Worm (Caenorhabditis elegans) whole organism, L3 larva: ENCODE measurements around the gene Y53G8B.2.

Experiments used
- R02D3.7 ChIP-seq: fragments of 150-350 bp; optimal IDR thresholded peaks from 2 replicates; lab custom pipeline; 2014; ENCODE audit warnings: missing biosample characterization, missing genetic modification characterization
- ZK546.5 ChIP-seq: sonication (generic microtip); optimal IDR thresholded peaks from 2 replicates; lab custom pipeline; 2017; ENCODE audit warnings: missing biosample characterization, missing genetic modification characterization
- aly-2 ChIP-seq: fragments of 150-350 bp; optimal IDR thresholded peaks from 2 replicates; lab custom pipeline; 2014; ENCODE audit warnings: missing biosample characterization, missing genetic modification characterization
- ama-1 ChIP-seq: fragments of 150-350 bp; optimal IDR thresholded peaks from 2 replicates; lab custom pipeline; 2018
- ceh-16 ChIP-seq: sonication (generic microtip); optimal IDR thresholded peaks from 2 replicates; lab custom pipeline; 2017; ENCODE audit warnings: missing biosample characterization, missing genetic modification characterization
- ceh-28 ChIP-seq: fragments of 150-350 bp; optimal IDR thresholded peaks from 2 replicates; lab custom pipeline; 2014; ENCODE audit warnings: missing biosample characterization, missing genetic modification reagents, missing genetic modification characterization
- ceh-82 ChIP-seq: fragments of 150-350 bp; optimal IDR thresholded peaks from 2 replicates; lab custom pipeline; 2014; ENCODE audit warnings: missing biosample characterization, missing genetic modification characterization
- ceh-9 ChIP-seq: sonication (generic microtip); optimal IDR thresholded peaks from 2 replicates; lab custom pipeline; 2018; ENCODE audit warnings: missing biosample characterization, missing genetic modification characterization
- daf-12 ChIP-seq: fragments of 150-350 bp; optimal IDR thresholded peaks from 2 replicates; lab custom pipeline; 2014; ENCODE audit warnings: missing biosample characterization, missing genetic modification reagents, missing genetic modification characterization
- egl-27 ChIP-seq: sonication (generic microtip); optimal IDR thresholded peaks from 4 replicates; lab custom pipeline; 2017; ENCODE audit warnings: missing biosample characterization, missing genetic modification reagents, missing genetic modification characterization
- egl-5 ChIP-seq: fragments of 150-350 bp; optimal IDR thresholded peaks from 2 replicates; lab custom pipeline; 2017; ENCODE audit warnings: missing biosample characterization, missing genetic modification reagents, missing genetic modification characterization, inconsistent platforms
- elt-1 ChIP-seq: fragments of 150-350 bp; optimal IDR thresholded peaks from 2 replicates; lab custom pipeline; 2014; ENCODE audit warnings: missing biosample characterization, missing genetic modification characterization
- elt-2 ChIP-seq: sonication (generic microtip); optimal IDR thresholded peaks from 2 replicates; lab custom pipeline; 2016; ENCODE audit warnings: missing genetic modification reagents, mild to moderate bottlenecking, missing genetic modification characterization, missing compliant biosample characterization
- elt-3 ChIP-seq, 3 experiments: fragments of 150-350 bp in 1 of 3; sonication (generic microtip) in 2 of 3; optimal IDR thresholded peaks; 2 replicates in 2 of 3; 4 replicates in 1 of 3; lab custom pipeline; 2014 to 2017; ENCODE audit warnings: missing biosample characterization in 3 of 3, missing genetic modification characterization in 3 of 3
- fkh-10 ChIP-seq: sonication (generic microtip); optimal IDR thresholded peaks from 2 replicates; lab custom pipeline; 2017; ENCODE audit warnings: missing biosample characterization, missing genetic modification reagents, missing genetic modification characterization
- fkh-2 ChIP-seq: fragments of 150-350 bp; optimal IDR thresholded peaks from 2 replicates; lab custom pipeline; 2014; ENCODE audit warnings: missing biosample characterization, missing genetic modification reagents, missing genetic modification characterization
- fos-1 ChIP-seq: fragments of 150-350 bp; optimal IDR thresholded peaks from 2 replicates; lab custom pipeline; 2014; ENCODE audit warnings: missing biosample characterization, missing genetic modification characterization
- hmg-11 ChIP-seq: sonication (generic microtip); optimal IDR thresholded peaks from 2 replicates; lab custom pipeline; 2016; ENCODE audit warnings: missing genetic modification characterization, missing compliant biosample characterization
- jun-1 ChIP-seq: fragments of 150-350 bp; optimal IDR thresholded peaks from 2 replicates; lab custom pipeline; 2014; ENCODE audit warnings: missing biosample characterization, missing genetic modification reagents, missing genetic modification characterization
- lin-15B ChIP-seq: fragments of 150-350 bp; optimal IDR thresholded peaks from 2 replicates; lab custom pipeline; 2014; ENCODE audit warnings: missing biosample characterization, missing genetic modification characterization
- lin-39 ChIP-seq: fragments of 150-350 bp; optimal IDR thresholded peaks from 2 replicates; lab custom pipeline; 2018; ENCODE audit warnings: missing biosample characterization, missing genetic modification reagents, missing genetic modification characterization
- lsy-12 ChIP-seq: sonication (generic microtip); optimal IDR thresholded peaks from 2 replicates; lab custom pipeline; 2016; ENCODE audit warnings: mild to moderate bottlenecking, missing genetic modification characterization, missing compliant biosample characterization
- mdl-1 ChIP-seq: fragments of 150-350 bp; optimal IDR thresholded peaks from 2 replicates; lab custom pipeline; 2014; ENCODE audit warnings: missing biosample characterization, missing genetic modification characterization
- mml-1 ChIP-seq: fragments of 150-350 bp; sonication (generic microtip); optimal IDR thresholded peaks from 3 replicates; lab custom pipeline; 2014; ENCODE audit warnings: missing biosample characterization, missing genetic modification characterization
- nfya-1 ChIP-seq: sonication (generic microtip); optimal IDR thresholded peaks from 2 replicates; lab custom pipeline; 2017; ENCODE audit warnings: missing genetic modification characterization, mild to moderate bottlenecking, missing compliant biosample characterization, antibody characterized with exemption, moderate library complexity; ENCODE audit not compliant: insufficient read depth
- nhr-11 ChIP-seq: fragments of 150-350 bp; optimal IDR thresholded peaks from 2 replicates; lab custom pipeline; 2014; ENCODE audit warnings: missing biosample characterization, missing genetic modification characterization
- nhr-12 ChIP-seq: fragments of 150-350 bp; optimal IDR thresholded peaks from 2 replicates; lab custom pipeline; 2014; ENCODE audit warnings: missing biosample characterization, missing genetic modification characterization
- nhr-23 ChIP-seq: fragments of 150-350 bp; optimal IDR thresholded peaks from 2 replicates; lab custom pipeline; 2014; ENCODE audit warnings: missing biosample characterization, missing genetic modification reagents, missing genetic modification characterization
- nhr-237 ChIP-seq: fragments of 150-350 bp; optimal IDR thresholded peaks from 2 replicates; lab custom pipeline; 2014; ENCODE audit warnings: missing biosample characterization, missing genetic modification characterization
- nhr-25 ChIP-seq: sonication (generic microtip); optimal IDR thresholded peaks from 2 replicates; lab custom pipeline; 2017; ENCODE audit warnings: missing biosample characterization, missing genetic modification characterization
- nhr-28 ChIP-seq: fragments of 150-350 bp; optimal IDR thresholded peaks from 2 replicates; lab custom pipeline; 2014; ENCODE audit warnings: missing biosample characterization, missing genetic modification characterization
- nhr-43 ChIP-seq: sonication (generic microtip); optimal IDR thresholded peaks from 2 replicates; lab custom pipeline; 2016; ENCODE audit warnings: mild to moderate bottlenecking, missing genetic modification characterization, missing compliant biosample characterization; ENCODE audit not compliant: poor library complexity, severe bottlenecking
- nhr-67 ChIP-seq: fragments of 150-350 bp; optimal IDR thresholded peaks from 2 replicates; lab custom pipeline; 2014; ENCODE audit warnings: missing biosample characterization, missing genetic modification characterization
- nhr-76 ChIP-seq: fragments of 150-350 bp; sonication (generic microtip); optimal IDR thresholded peaks from 5 replicates; lab custom pipeline; 2014; ENCODE audit warnings: missing biosample characterization, missing genetic modification characterization
- nhr-77 ChIP-seq: fragments of 150-350 bp; optimal IDR thresholded peaks from 2 replicates; lab custom pipeline; 2014; ENCODE audit warnings: missing biosample characterization, missing genetic modification characterization
- pha-4 ChIP-seq: fragments of 150-350 bp; optimal IDR thresholded peaks from 2 replicates; lab custom pipeline; 2014; ENCODE audit warnings: missing biosample characterization, missing genetic modification reagents, missing genetic modification characterization
- pqm-1 ChIP-seq: fragments of 150-350 bp; optimal IDR thresholded peaks from 2 replicates; lab custom pipeline; 2017; ENCODE audit warnings: missing biosample characterization, missing genetic modification characterization, inconsistent platforms
- sea-2 ChIP-seq: fragments of 150-350 bp; sonication (generic microtip); optimal IDR thresholded peaks from 4 replicates; lab custom pipeline; 2014; ENCODE audit warnings: missing biosample characterization, missing genetic modification reagents, missing genetic modification characterization
- skn-1 ChIP-seq: fragments of 150-350 bp; optimal IDR thresholded peaks from 2 replicates; lab custom pipeline; 2014; ENCODE audit warnings: missing biosample characterization, missing genetic modification characterization
- snpc-4 ChIP-seq: fragments of 150-350 bp; optimal IDR thresholded peaks from 2 replicates; lab custom pipeline; 2014; ENCODE audit warnings: missing biosample characterization, missing genetic modification characterization
- tbx-2 ChIP-seq: sonication (generic microtip); optimal IDR thresholded peaks from 2 replicates; lab custom pipeline; 2016; ENCODE audit warnings: mild to moderate bottlenecking, missing genetic modification characterization, missing compliant biosample characterization
- unc-39 ChIP-seq: sonication (generic microtip); optimal IDR thresholded peaks from 4 replicates; lab custom pipeline; 2017; ENCODE audit warnings: missing biosample characterization, missing genetic modification characterization
- unc-62 ChIP-seq: fragments of 150-350 bp; sonication (generic microtip); optimal IDR thresholded peaks from 4 replicates; lab custom pipeline; 2014; ENCODE audit warnings: missing biosample characterization, missing genetic modification reagents, missing genetic modification characterization
- zag-1 ChIP-seq: fragments of 150-350 bp; optimal IDR thresholded peaks from 2 replicates; lab custom pipeline; 2014; ENCODE audit warnings: missing biosample characterization, missing genetic modification characterization
- ztf-11 ChIP-seq: fragments of 150-350 bp; optimal IDR thresholded peaks from 2 replicates; lab custom pipeline; 2014; ENCODE audit warnings: missing biosample characterization, missing genetic modification characterization
- ztf-4 ChIP-seq: fragments of 150-350 bp; optimal IDR thresholded peaks from 2 replicates; lab custom pipeline; 2014; ENCODE audit warnings: missing biosample characterization, missing genetic modification characterization

Gene Y53G8B.2

ce11 chrIII:3067909-3068455 is 35.8 kb downstream of the Y53G8B.2 start, which contains the start of gene ubl-1:
TSS of gene ubl-1 (plus strand) at chrIII:3068310.
- TF ChIP-seq nhr-12 (tag; lab: Kevin White, UChicago) (no peak), ceh-82 (tag; lab: Kevin White, UChicago) (peak; percentile 46), ceh-16 (tag; lab: Kevin White, UChicago) (no peak), unc-62 (GFP tag; lab: Kevin White, UChicago) (no peak), nhr-23 (peak; percentile 93), nhr-11 (tag; lab: Kevin White, UChicago) (peak; percentile 41), nhr-67 (tag; lab: Kevin White, UChicago) (no peak), aly-2 (no peak), unc-39 (tag; lab: Kevin White, UChicago) (no peak), tbx-2 (tag; lab: Kevin White, UChicago) (no peak), ceh-9 (tag; lab: Kevin White, UChicago) (no peak), skn-1 (tag; lab: Kevin White, UChicago) (peak; percentile 69), lsy-12 (peak; percentile 55), ztf-4 (tag; lab: Kevin White, UChicago) (peak; percentile 17), fos-1 (no peak), nhr-25 (tag; lab: Kevin White, UChicago) (peak; percentile 88), lin-15B (tag; lab: Kevin White, UChicago) (peak; percentile 98), nfya-1 (tag; lab: Kevin White, UChicago) (peak; percentile 97), R02D3.7 (peak; percentile 81), elt-1 (tag; lab: Kevin White, UChicago) (peak; percentile 45), daf-12 (tag; lab: Kevin White, UChicago) (no peak), hmg-11 (tag; lab: Kevin White, UChicago) (peak; percentile 27), ztf-11 (tag; lab: Kevin White, UChicago) (no peak), nhr-76 (tag; lab: Kevin White, UChicago) (no peak), ZK546.5 (tag; lab: Kevin White, UChicago) (peak; percentile 89), egl-27 (peak; percentile 8), ceh-28 (peak; percentile 64), pqm-1 (tag; lab: Kevin White, UChicago) (peak; percentile 24), jun-1 (tag; lab: Kevin White, UChicago) (peak; percentile 80), nhr-43 (tag; lab: Kevin White, UChicago) (peak; percentile 61), elt-3 (tag; optimal IDR thresholded peaks at IDR 0.05; lab: Kevin White, UChicago) (peak in 1 of 3 experiments; percentile 15), nhr-237 (no peak), fkh-10 (peak; percentile 77), fkh-2 (tag; lab: Kevin White, UChicago) (no peak), pha-4 (tag; lab: Kevin White, UChicago) (peak; percentile 95), snpc-4 (tag; lab: Kevin White, UChicago) (peak; percentile 85), mml-1 (tag; lab: Kevin White, UChicago) (no peak), ama-1 (lab: Kevin White, UChicago) (peak; percentile 22), elt-2 (tag; lab: Kevin White, UChicago) (peak; percentile 49), nhr-77 (peak; percentile 54), lin-39 (tag; lab: Kevin White, UChicago) (peak; percentile 81), sea-2 (GFP tag; lab: Kevin White, UChicago) (no peak), egl-5 (tag; lab: Kevin White, UChicago) (peak; percentile 60), mdl-1 (tag; lab: Kevin White, UChicago) (no peak), nhr-28 (no peak)

ce11 chrIII:3066769-3067168 is 37.0 kb downstream of the Y53G8B.2 start:
- TF ChIP-seq pqm-1 (tag; lab: Kevin White, UChicago) (no peak), lsy-12 (no peak), ama-1 (lab: Kevin White, UChicago) (no peak), zag-1 (no peak)
